Worm (Caenorhabditis elegans) whole organism, young adult: Measurements from ENCODE around the gene oxi-1.

Source experiments
- B0035.1 ChIP-seq: sonication (generic microtip); optimal IDR thresholded peaks from 2 replicates; lab custom pipeline; 2016; ENCODE audit warnings: missing genetic modification characterization, mild to moderate bottlenecking, missing compliant biosample characterization, missing genotype, missing genetic modification reagents
- C17E4.6 ChIP-seq: fragments of 200-800 bp; sonication (Bioruptor generic); IDR thresholded peaks from 2 replicates; pipeline ENCODE4 v1.3.6; 2022; ENCODE audit warnings: missing genetic modification reagents, missing genetic modification characterization, missing compliant biosample characterization
- D2030.7 ChIP-seq: fragments of 200-800 bp; sonication (Bioruptor generic); IDR thresholded peaks from 2 replicates; pipeline ENCODE4 v1.3.6; 2022; ENCODE audit warnings: missing genetic modification reagents, missing genetic modification characterization, missing compliant biosample characterization
- F10E7.11 ChIP-seq: sonication (generic microtip); optimal IDR thresholded peaks from 2 replicates; lab custom pipeline; 2017; ENCODE audit warnings: mild to moderate bottlenecking, missing genetic modification characterization, moderate library complexity, missing compliant biosample characterization
- F22D6.2 ChIP-seq: sonication (generic microtip); optimal IDR thresholded peaks from 2 replicates; lab custom pipeline; 2016; ENCODE audit warnings: mild to moderate bottlenecking, missing genetic modification characterization, missing compliant biosample characterization
- F33H1.4 ChIP-seq: fragments of 200-800 bp; sonication (Bioruptor generic); IDR thresholded peaks from 2 replicates; pipeline ENCODE4 v1.3.6; 2022; ENCODE audit warnings: missing genetic modification reagents, missing genetic modification characterization, missing compliant biosample characterization
- F37B4.10 ChIP-seq: fragments of 200-800 bp; sonication (Bioruptor generic); IDR thresholded peaks from 2 replicates; pipeline ENCODE4 v1.3.6; 2022; ENCODE audit warnings: missing genetic modification characterization, missing compliant biosample characterization
- F39B2.1 ChIP-seq: fragments of 200-800 bp; sonication (Bioruptor generic); IDR thresholded peaks from 2 replicates; pipeline ENCODE4 v1.3.6; 2022; ENCODE audit warnings: missing genetic modification reagents, missing genetic modification characterization, missing compliant biosample characterization
- F55B11.4 ChIP-seq: sonication (generic microtip); optimal IDR thresholded peaks from 2 replicates; lab custom pipeline; 2016; ENCODE audit warnings: missing compliant biosample characterization, missing genetic modification characterization, borderline replicate concordance; ENCODE audit not compliant: insufficient read depth
- F57A8.1 ChIP-seq: fragments of 200-800 bp; sonication (Bioruptor generic); optimal IDR thresholded peaks from 2 replicates; lab custom pipeline; 2018; ENCODE audit warnings: mild to moderate bottlenecking, missing genetic modification characterization, moderate library complexity, missing compliant biosample characterization
- F57C9.4 ChIP-seq: sonication (generic microtip); optimal IDR thresholded peaks from 2 replicates; lab custom pipeline; 2017; ENCODE audit warnings: mild to moderate bottlenecking, missing genetic modification characterization, missing compliant biosample characterization
- K11D2.4 ChIP-seq: fragments of 200-800 bp; sonication (Bioruptor generic); IDR thresholded peaks from 2 replicates; pipeline ENCODE4 v1.3.6; 2022; ENCODE audit warnings: missing genetic modification reagents, missing genetic modification characterization, missing compliant biosample characterization
- T07F8.4 ChIP-seq: sonication (generic microtip); optimal IDR thresholded peaks from 2 replicates; lab custom pipeline; 2016; ENCODE audit warnings: mild to moderate bottlenecking, missing genetic modification characterization, moderate library complexity, missing compliant biosample characterization
- Y53F4B.3 ChIP-seq: fragments of 200-800 bp; sonication (Bioruptor generic); IDR thresholded peaks from 2 replicates; pipeline ENCODE4 v1.3.6; 2022; ENCODE audit warnings: missing genetic modification reagents, missing genetic modification characterization, missing compliant biosample characterization
- Y67H2A.10 ChIP-seq: fragments of 200-800 bp; sonication (Bioruptor generic); conservative IDR thresholded peaks from 2 replicates; pipeline ENCODE4 v1.3.6; 2022; ENCODE audit warnings: missing genetic modification reagents, missing genetic modification characterization, missing compliant biosample characterization
- Y79H2A.3 ChIP-seq: fragments of 200-800 bp; sonication (Bioruptor generic); conservative IDR thresholded peaks from 2 replicates; pipeline ENCODE4 v1.3.6; 2022; ENCODE audit warnings: missing genetic modification reagents, missing genetic modification characterization, missing compliant biosample characterization
- aptf-2 ChIP-seq: fragments of 200-800 bp; sonication (Bioruptor generic); conservative IDR thresholded peaks from 2 replicates; pipeline ENCODE4 v1.3.6; 2022; ENCODE audit warnings: missing genetic modification reagents, missing genetic modification characterization, missing compliant biosample characterization
- aptf-3 ChIP-seq: fragments of 200-800 bp; sonication (Bioruptor generic); IDR thresholded peaks from 2 replicates; pipeline ENCODE4 v1.3.6; 2022; ENCODE audit warnings: missing genetic modification characterization, missing compliant biosample characterization
- attf-3 ChIP-seq: fragments of 200-800 bp; sonication (Bioruptor generic); conservative IDR thresholded peaks from 2 replicates; pipeline ENCODE4 v1.3.6; 2022; ENCODE audit warnings: missing genetic modification reagents, missing genetic modification characterization, missing compliant biosample characterization
- ceh-100 ChIP-seq: fragments of 200-800 bp; sonication (Bioruptor generic); IDR thresholded peaks from 2 replicates; pipeline ENCODE4 v1.3.6; 2022; ENCODE audit warnings: missing genetic modification reagents, missing genetic modification characterization, missing compliant biosample characterization
- ceh-58 ChIP-seq: fragments of 200-800 bp; sonication (Bioruptor generic); IDR thresholded peaks from 2 replicates; pipeline ENCODE4 v1.3.6; 2022; ENCODE audit warnings: missing genetic modification characterization, missing compliant biosample characterization
- ceh-91 ChIP-seq: fragments of 200-800 bp; sonication (Bioruptor generic); IDR thresholded peaks from 2 replicates; pipeline ENCODE4 v1.3.6; 2022; ENCODE audit warnings: missing genetic modification reagents, missing genetic modification characterization, missing compliant biosample characterization
- die-1 ChIP-seq: sonication (generic microtip); optimal IDR thresholded peaks from 2 replicates; lab custom pipeline; 2016; ENCODE audit warnings: missing genotype, mild to moderate bottlenecking, missing genetic modification characterization, missing compliant biosample characterization
- ets-4 ChIP-seq: fragments of 200-800 bp; sonication (Bioruptor generic); optimal IDR thresholded peaks from 2 replicates; lab custom pipeline; 2018; ENCODE audit warnings: mild to moderate bottlenecking, missing genetic modification characterization, missing compliant biosample characterization
- fkh-3 ChIP-seq: sonication (generic microtip); optimal IDR thresholded peaks from 2 replicates; lab custom pipeline; 2016; ENCODE audit warnings: mild to moderate bottlenecking, missing genetic modification characterization, missing compliant biosample characterization
- him-1 ChIP-seq: sonication (generic microtip); optimal IDR thresholded peaks from 2 replicates; lab custom pipeline; 2016; ENCODE audit warnings: missing genotype, missing genetic modification reagents, missing genetic modification characterization, missing compliant biosample characterization
- hrde-1 ChIP-seq: sonication (generic microtip); optimal IDR thresholded peaks from 2 replicates; lab custom pipeline; 2016; ENCODE audit warnings: missing genetic modification characterization, mild to moderate bottlenecking, missing compliant biosample characterization, moderate library complexity, missing genotype, missing genetic modification reagents, borderline replicate concordance
- lag-1 ChIP-seq: fragments of 200-800 bp; sonication (Bioruptor generic); IDR thresholded peaks from 2 replicates; pipeline ENCODE4 v1.3.6; 2022; ENCODE audit warnings: missing genetic modification reagents, missing genetic modification characterization, missing compliant biosample characterization
- let-526 ChIP-seq: fragments of 200-800 bp; sonication (Bioruptor generic); IDR thresholded peaks from 2 replicates; pipeline ENCODE4 v1.3.6; 2022; ENCODE audit warnings: missing genetic modification reagents, missing genetic modification characterization, missing compliant biosample characterization
- lin-26 ChIP-seq: fragments of 200-800 bp; sonication (Bioruptor generic); IDR thresholded peaks from 2 replicates; pipeline ENCODE4 v1.3.6; 2022; ENCODE audit warnings: missing genetic modification reagents, missing genetic modification characterization, missing compliant biosample characterization
- lsl-1 ChIP-seq: fragments of 200-800 bp; sonication (Bioruptor generic); optimal IDR thresholded peaks from 2 replicates; lab custom pipeline; 2018; ENCODE audit warnings: mild to moderate bottlenecking, missing genetic modification characterization, moderate library complexity, missing compliant biosample characterization
- lsy-27 ChIP-seq: sonication (generic microtip); optimal IDR thresholded peaks from 2 replicates; lab custom pipeline; 2017; ENCODE audit warnings: missing genetic modification characterization, mild to moderate bottlenecking, missing compliant biosample characterization, antibody characterized with exemption, missing genotype, borderline replicate concordance; ENCODE audit not compliant: insufficient read depth
- mcd-1 ChIP-seq: fragments of 200-800 bp; sonication (Bioruptor generic); IDR thresholded peaks from 2 replicates; pipeline ENCODE4 v1.3.6; 2022; ENCODE audit warnings: missing genetic modification reagents, missing genetic modification characterization, missing compliant biosample characterization
- mes-4 ChIP-seq: sonication (generic microtip); optimal IDR thresholded peaks from 2 replicates; lab custom pipeline; 2016; ENCODE audit warnings: missing genotype, missing genetic modification characterization, missing compliant biosample characterization
- nhr-179 ChIP-seq: sonication (generic microtip); optimal IDR thresholded peaks from 2 replicates; lab custom pipeline; 2016; ENCODE audit warnings: mild to moderate bottlenecking, missing genetic modification characterization, missing compliant biosample characterization
- nhr-80 ChIP-seq: sonication (generic microtip); optimal IDR thresholded peaks from 2 replicates; lab custom pipeline; 2016; ENCODE audit warnings: missing genetic modification characterization, missing compliant biosample characterization
- rec-8 ChIP-seq, 2 experiments: sonication (generic microtip); optimal IDR thresholded peaks; 2 replicates each; lab custom pipeline; 2016; ENCODE audit warnings: mild to moderate bottlenecking in 2 of 2, missing genetic modification characterization in 2 of 2, missing genetic modification reagents in 2 of 2, missing genotype in 2 of 2, missing biosample characterization in 1 of 2, missing compliant biosample characterization in 1 of 2, moderate library complexity in 1 of 2
- rpc-1 ChIP-seq, 2 experiments: fragments of 150-350 bp in 1 of 2; sonication (generic microtip) in 1 of 2; optimal IDR thresholded peaks; 2 replicates each; lab custom pipeline; 2014 to 2018; ENCODE audit warnings: missing biosample characterization in 1 of 2, missing genetic modification characterization in 1 of 2, missing genetic modification reagents in 1 of 2, missing genotype in 1 of 2
- sdz-38 ChIP-seq: sonication (generic microtip); optimal IDR thresholded peaks from 2 replicates; lab custom pipeline; 2016; ENCODE audit warnings: missing genotype, missing genetic modification characterization, missing compliant biosample characterization
- snpc-1.1 ChIP-seq: sonication (generic microtip); optimal IDR thresholded peaks from 2 replicates; lab custom pipeline; 2017; ENCODE audit warnings: missing genetic modification characterization, mild to moderate bottlenecking, missing compliant biosample characterization, antibody characterized with exemption, moderate library complexity, missing genotype, missing genetic modification reagents; ENCODE audit not compliant: insufficient read depth
- snpc-4 ChIP-seq, 5 experiments: fragments of 150-350 bp in 1 of 5; sonication (generic microtip) in 4 of 5; optimal IDR thresholded peaks; 2 replicates each; lab custom pipeline; 2014 to 2018; ENCODE audit warnings: missing genetic modification characterization in 5 of 5, missing biosample characterization in 3 of 5, antibody characterized with exemption in 2 of 5, mild to moderate bottlenecking in 2 of 5, missing compliant biosample characterization in 2 of 5, missing genotype in 2 of 5, moderate library complexity in 2 of 5, missing genetic modification reagents in 1 of 5
- somi-1 ChIP-seq: fragments of 200-800 bp; sonication (Bioruptor generic); optimal IDR thresholded peaks from 2 replicates; lab custom pipeline; 2018; ENCODE audit warnings: mild to moderate bottlenecking, missing genetic modification characterization, missing compliant biosample characterization
- tbx-9 ChIP-seq: sonication (generic microtip); optimal IDR thresholded peaks from 2 replicates; lab custom pipeline; 2016; ENCODE audit warnings: borderline replicate concordance, missing genetic modification characterization, inconsistent platforms, missing compliant biosample characterization
- unc-130 ChIP-seq: sonication (generic microtip); optimal IDR thresholded peaks from 2 replicates; lab custom pipeline; 2016; ENCODE audit warnings: missing genetic modification reagents, missing genetic modification characterization, missing compliant biosample characterization
- unc-62 ChIP-seq: fragments of 150-350 bp; optimal IDR thresholded peaks from 2 replicates; lab custom pipeline; 2014; ENCODE audit warnings: missing biosample characterization, missing genetic modification reagents, missing genetic modification characterization
- zim-3 ChIP-seq: sonication (generic microtip); optimal IDR thresholded peaks from 2 replicates; lab custom pipeline; 2017; ENCODE audit warnings: mild to moderate bottlenecking, missing genetic modification characterization, moderate library complexity, missing compliant biosample characterization
- ztf-26 ChIP-seq: sonication (generic microtip); optimal IDR thresholded peaks from 2 replicates; lab custom pipeline; 2017; ENCODE audit warnings: missing genetic modification characterization, missing compliant biosample characterization
- ztf-3 ChIP-seq: fragments of 200-800 bp; sonication (Bioruptor generic); optimal IDR thresholded peaks from 2 replicates; lab custom pipeline; 2018; ENCODE audit warnings: mild to moderate bottlenecking, missing genetic modification characterization, missing compliant biosample characterization

Gene oxi-1

DNA sequence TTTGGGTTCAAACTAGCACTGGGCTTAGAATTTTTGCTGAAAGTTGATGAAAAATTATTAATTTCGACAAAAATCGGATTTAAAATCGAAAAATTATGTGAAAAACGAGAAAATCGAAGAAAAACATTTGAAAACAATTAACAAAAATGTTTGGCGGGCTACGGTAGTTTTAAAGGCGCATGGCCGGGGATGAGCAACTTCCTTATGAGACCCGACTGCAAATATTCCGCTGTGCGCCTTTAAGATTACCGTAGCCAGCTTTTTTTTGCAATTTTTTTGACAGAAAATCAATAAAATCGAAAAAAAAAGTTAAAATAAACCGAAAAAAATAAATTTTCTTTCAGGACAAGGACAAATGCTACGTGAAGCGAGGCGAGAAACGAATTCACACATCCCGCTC, 19.5 kb downstream of the oxi-1 start (continued):
- peak in 1 of 2 experiments; percentile 10 for TF ChIP-seq rec-8 (tag; optimal IDR thresholded peaks at IDR 0.05; lab: Kevin White, UChicago)
- no peak for TF ChIP-seq F10E7.11 (tag; lab: Kevin White, UChicago)
- TF ChIP-seq hrde-1 (tag; lab: Kevin White, UChicago) = no peak
- no peak for TF ChIP-seq Y79H2A.3 (GFP tag; lab: Robert Waterston, UW)
- no peak for TF ChIP-seq F55B11.4 (tag; lab: Kevin White, UChicago)
- no peak for TF ChIP-seq Y67H2A.10 (GFP tag; lab: Robert Waterston, UW)
- TF ChIP-seq tbx-9 (tag; lab: Kevin White, UChicago) = no peak
- TF ChIP-seq F22D6.2 (tag; lab: Kevin White, UChicago) = no peak
- no peak for TF ChIP-seq snpc-1.1
- peak; percentile 90 for TF ChIP-seq D2030.7
- TF ChIP-seq Y53F4B.3 = no peak
- peak; percentile 52 for TF ChIP-seq unc-130 (GFP tag; lab: Kevin White, UChicago)
- peak; percentile 99 for TF ChIP-seq lsl-1
- no peak for TF ChIP-seq F37B4.10 (GFP tag; lab: Robert Waterston, UW)
- TF ChIP-seq ceh-100 (GFP tag; lab: Robert Waterston, UW) = peak; percentile 77
- no peak for TF ChIP-seq F39B2.1 (GFP tag; lab: Robert Waterston, UW)
- TF ChIP-seq die-1 (tag; lab: Kevin White, UChicago) = no peak
- TF ChIP-seq snpc-4 (GFP tag; optimal IDR thresholded peaks at IDR 0.05; lab: Kevin White, UChicago) = no peak
- peak in 3 of 4 experiments; percentile 11 to 21 (median 11) for TF ChIP-seq snpc-4 (tag; optimal IDR thresholded peaks at IDR 0.05; lab: Kevin White, UChicago)
- TF ChIP-seq nhr-179 (tag; lab: Kevin White, UChicago) = no peak
- TF ChIP-seq C17E4.6 (GFP tag; lab: Robert Waterston, UW) = no peak
- TF ChIP-seq unc-62 (GFP tag; lab: Kevin White, UChicago) = no peak
- TF ChIP-seq aptf-3 (GFP tag; lab: Robert Waterston, UW) = no peak
- TF ChIP-seq somi-1 (GFP tag; lab: Kevin White, UChicago) = no peak
- peak; percentile 80 for TF ChIP-seq mcd-1 (GFP tag; lab: Robert Waterston, UW)
- TF ChIP-seq lsy-27 (tag; lab: Kevin White, UChicago) = no peak
- no peak for TF ChIP-seq mes-4
- TF ChIP-seq fkh-3 (tag; lab: Kevin White, UChicago) = no peak
- TF ChIP-seq ztf-3 (GFP tag; lab: Kevin White, UChicago) = no peak
- TF ChIP-seq him-1 (tag; lab: Kevin White, UChicago) = peak; percentile 35
- TF ChIP-seq B0035.1 (tag; lab: Kevin White, UChicago) = no peak
- no peak for TF ChIP-seq aptf-2
- TF ChIP-seq ceh-58 (GFP tag; lab: Robert Waterston, UW) = no peak
- TF ChIP-seq lag-1 (GFP tag; lab: Robert Waterston, UW) = no peak
- TF ChIP-seq sdz-38 (tag; lab: Kevin White, UChicago) = no peak
- no peak for TF ChIP-seq let-526 (GFP tag; lab: Robert Waterston, UW)
- no peak for TF ChIP-seq ets-4 (GFP tag; lab: Kevin White, UChicago)
- TF ChIP-seq K11D2.4 (GFP tag; lab: Robert Waterston, UW) = no peak
- no peak for TF ChIP-seq F57C9.4 (tag; lab: Kevin White, UChicago)
- TF ChIP-seq F57A8.1 (GFP tag; lab: Kevin White, UChicago) = no peak
- TF ChIP-seq lin-26 (GFP tag; lab: Robert Waterston, UW) = no peak
- TF ChIP-seq F33H1.4 (GFP tag; lab: Robert Waterston, UW) = peak; percentile 99
- TF ChIP-seq T07F8.4 (tag; lab: Kevin White, UChicago) = no peak
- no peak for TF ChIP-seq nhr-80 (tag; lab: Kevin White, UChicago)
- TF ChIP-seq attf-3 (GFP tag; lab: Robert Waterston, UW) = no peak
- TF ChIP-seq ztf-26 = no peak
- TF ChIP-seq ceh-91 (GFP tag; lab: Robert Waterston, UW) = peak; percentile 90
- TF ChIP-seq rpc-1 (optimal IDR thresholded peaks at IDR 0.05; lab: Kevin White, UChicago) = no peak
- TF ChIP-seq rpc-1 (tag; optimal IDR thresholded peaks at IDR 0.05; lab: Kevin White, UChicago) = no peak
- no peak for TF ChIP-seq zim-3
